Fruit fly (Drosophila melanogaster): ENCODE measurements around the gene mRF1.
"Not testable (repeated sequence)": the region's sequence is repeated elsewhere in the genome, so short reads cannot be mapped to it uniquely, and the experiment has no call there.

DNA sequence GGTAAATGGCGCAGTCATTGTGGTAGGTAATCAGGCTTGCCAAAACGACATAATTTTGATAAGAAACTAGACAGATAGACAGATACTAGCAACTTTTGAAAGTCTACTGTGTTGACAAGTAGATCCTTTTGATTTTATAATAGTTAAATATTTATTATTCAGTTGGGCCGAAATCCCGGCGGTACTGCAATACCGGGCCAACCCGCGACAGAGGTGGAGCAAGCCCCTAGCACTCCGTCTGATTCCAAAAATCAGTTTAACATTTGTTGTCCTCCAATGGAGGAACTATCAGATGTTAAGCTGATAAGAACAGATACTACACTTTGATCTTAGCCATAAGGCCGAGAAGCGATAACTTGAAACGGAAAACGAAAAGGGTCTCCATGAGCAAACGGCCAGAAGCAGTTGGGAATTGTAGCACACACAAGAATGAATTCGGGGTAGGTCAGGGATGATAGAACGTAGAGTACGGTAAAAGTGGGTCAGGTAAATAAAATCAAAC is 8.0 kb upstream of the mRF1 start, which contains the start of gene CG15482:
- TF ChIP-seq woc (GFP tag; optimal IDR thresholded peaks at IDR 0.05); Abd-B (GFP tag; optimal IDR thresholded peaks at IDR 0.05); CG32264 (GFP tag; optimal IDR thresholded peaks at IDR 0.05); lola (GFP tag; optimal IDR thresholded peaks at IDR 0.05); psq (GFP tag; optimal IDR thresholded peaks at IDR 0.05); Vsx2 (GFP tag; optimal IDR thresholded peaks at IDR 0.05; ENCODE audit: partially characterized antibody); Hr78 (GFP tag; optimal IDR thresholded peaks at IDR 0.05); dmrt93B (GFP tag; optimal IDR thresholded peaks at IDR 0.05); sage (GFP tag; optimal IDR thresholded peaks at IDR 0.05); pan (optimal IDR thresholded peaks at IDR 0.05); dsf (GFP tag; optimal IDR thresholded peaks at IDR 0.05; ENCODE audit: borderline replicate concordance); sv (GFP tag; optimal IDR thresholded peaks at IDR 0.05); usp (GFP tag; optimal IDR thresholded peaks at IDR 0.05): not testable (repeated sequence)
